Worm (Caenorhabditis elegans): ENCODE data around the gene hyl-1.

DNA sequence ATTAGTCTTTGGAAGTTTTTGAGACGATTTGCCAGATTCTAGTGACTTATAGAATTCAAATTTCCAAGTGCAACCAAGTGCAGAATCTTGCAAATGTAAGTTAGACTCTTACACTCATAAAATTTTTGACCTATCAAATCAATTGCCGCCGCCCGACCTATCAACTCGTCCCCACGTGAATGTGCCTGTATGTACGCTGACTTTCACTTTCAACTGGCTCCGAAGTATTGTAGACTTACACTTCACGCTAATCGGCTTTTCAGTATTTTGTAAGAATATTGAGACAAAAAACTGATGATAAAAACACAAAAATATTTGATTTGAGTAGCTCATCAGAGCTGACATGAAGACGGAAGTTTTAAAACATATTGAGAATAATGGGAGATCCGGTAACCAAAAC, 6.1 kb upstream of the hyl-1 start:
- TF ChIP-seq ceh-43 (GFP tag; optimal IDR thresholded peaks at IDR 0.05) (no peak), nhr-28 (tag; optimal IDR thresholded peaks at IDR 0.05) (no peak), unc-62 (GFP tag; optimal IDR thresholded peaks at IDR 0.05) (no peak), sptf-1 (tag; optimal IDR thresholded peaks at IDR 0.05) (no peak), nhr-12 (tag; optimal IDR thresholded peaks at IDR 0.05) (no peak)
